Worm (Caenorhabditis elegans) whole organism, L3 larva: Measurements from ENCODE around the gene paqr-3.
"Not testable (repeated sequence)": the region's sequence is repeated elsewhere in the genome, so short reads cannot be mapped to it uniquely, and the experiment has no call there.

ENCODE experiments used
- R02D3.7 ChIP-seq: fragments of 150-350 bp; optimal IDR thresholded peaks from 2 replicates; lab custom pipeline; 2014; ENCODE audit warnings: missing biosample characterization, missing genetic modification characterization
- ZK546.5 ChIP-seq: sonication (generic microtip); optimal IDR thresholded peaks from 2 replicates; lab custom pipeline; 2017; ENCODE audit warnings: missing biosample characterization, missing genetic modification characterization
- ama-1 ChIP-seq: fragments of 150-350 bp; optimal IDR thresholded peaks from 2 replicates; lab custom pipeline; 2018
- ceh-28 ChIP-seq: fragments of 150-350 bp; optimal IDR thresholded peaks from 2 replicates; lab custom pipeline; 2014; ENCODE audit warnings: missing biosample characterization, missing genetic modification reagents, missing genetic modification characterization
- ceh-82 ChIP-seq: fragments of 150-350 bp; optimal IDR thresholded peaks from 2 replicates; lab custom pipeline; 2014; ENCODE audit warnings: missing biosample characterization, missing genetic modification characterization
- daf-12 ChIP-seq: fragments of 150-350 bp; optimal IDR thresholded peaks from 2 replicates; lab custom pipeline; 2014; ENCODE audit warnings: missing biosample characterization, missing genetic modification reagents, missing genetic modification characterization
- egl-27 ChIP-seq: sonication (generic microtip); optimal IDR thresholded peaks from 4 replicates; lab custom pipeline; 2017; ENCODE audit warnings: missing biosample characterization, missing genetic modification reagents, missing genetic modification characterization
- egl-5 ChIP-seq: fragments of 150-350 bp; optimal IDR thresholded peaks from 2 replicates; lab custom pipeline; 2017; ENCODE audit warnings: missing biosample characterization, missing genetic modification reagents, missing genetic modification characterization, inconsistent platforms
- elt-2 ChIP-seq: sonication (generic microtip); optimal IDR thresholded peaks from 2 replicates; lab custom pipeline; 2016; ENCODE audit warnings: missing genetic modification reagents, mild to moderate bottlenecking, missing genetic modification characterization, missing compliant biosample characterization
- eor-1 ChIP-seq, 2 experiments: fragments of 150-350 bp; optimal IDR thresholded peaks; 2 replicates each; lab custom pipeline; 2014 to 2018; ENCODE audit warnings: missing biosample characterization in 2 of 2, missing genetic modification characterization in 2 of 2
- fos-1 ChIP-seq: fragments of 150-350 bp; optimal IDR thresholded peaks from 2 replicates; lab custom pipeline; 2014; ENCODE audit warnings: missing biosample characterization, missing genetic modification characterization
- hmg-11 ChIP-seq: sonication (generic microtip); optimal IDR thresholded peaks from 2 replicates; lab custom pipeline; 2016; ENCODE audit warnings: missing genetic modification characterization, missing compliant biosample characterization
- jun-1 ChIP-seq: fragments of 150-350 bp; optimal IDR thresholded peaks from 2 replicates; lab custom pipeline; 2014; ENCODE audit warnings: missing biosample characterization, missing genetic modification reagents, missing genetic modification characterization
- lin-15B ChIP-seq: fragments of 150-350 bp; optimal IDR thresholded peaks from 2 replicates; lab custom pipeline; 2014; ENCODE audit warnings: missing biosample characterization, missing genetic modification characterization
- lsy-12 ChIP-seq: sonication (generic microtip); optimal IDR thresholded peaks from 2 replicates; lab custom pipeline; 2016; ENCODE audit warnings: mild to moderate bottlenecking, missing genetic modification characterization, missing compliant biosample characterization
- mdl-1 ChIP-seq: fragments of 150-350 bp; optimal IDR thresholded peaks from 2 replicates; lab custom pipeline; 2014; ENCODE audit warnings: missing biosample characterization, missing genetic modification characterization
- nhr-11 ChIP-seq: fragments of 150-350 bp; optimal IDR thresholded peaks from 2 replicates; lab custom pipeline; 2014; ENCODE audit warnings: missing biosample characterization, missing genetic modification characterization
- nhr-12 ChIP-seq: fragments of 150-350 bp; optimal IDR thresholded peaks from 2 replicates; lab custom pipeline; 2014; ENCODE audit warnings: missing biosample characterization, missing genetic modification characterization
- nhr-23 ChIP-seq: fragments of 150-350 bp; optimal IDR thresholded peaks from 2 replicates; lab custom pipeline; 2014; ENCODE audit warnings: missing biosample characterization, missing genetic modification reagents, missing genetic modification characterization
- nhr-237 ChIP-seq: fragments of 150-350 bp; optimal IDR thresholded peaks from 2 replicates; lab custom pipeline; 2014; ENCODE audit warnings: missing biosample characterization, missing genetic modification characterization
- nhr-25 ChIP-seq: sonication (generic microtip); optimal IDR thresholded peaks from 2 replicates; lab custom pipeline; 2017; ENCODE audit warnings: missing biosample characterization, missing genetic modification characterization
- nhr-43 ChIP-seq: sonication (generic microtip); optimal IDR thresholded peaks from 2 replicates; lab custom pipeline; 2016; ENCODE audit warnings: mild to moderate bottlenecking, missing genetic modification characterization, missing compliant biosample characterization; ENCODE audit not compliant: poor library complexity, severe bottlenecking
- nhr-76 ChIP-seq: fragments of 150-350 bp; sonication (generic microtip); optimal IDR thresholded peaks from 5 replicates; lab custom pipeline; 2014; ENCODE audit warnings: missing biosample characterization, missing genetic modification characterization
- nhr-77 ChIP-seq: fragments of 150-350 bp; optimal IDR thresholded peaks from 2 replicates; lab custom pipeline; 2014; ENCODE audit warnings: missing biosample characterization, missing genetic modification characterization
- pha-4 ChIP-seq: fragments of 150-350 bp; optimal IDR thresholded peaks from 2 replicates; lab custom pipeline; 2014; ENCODE audit warnings: missing biosample characterization, missing genetic modification reagents, missing genetic modification characterization
- pqm-1 ChIP-seq: fragments of 150-350 bp; optimal IDR thresholded peaks from 2 replicates; lab custom pipeline; 2017; ENCODE audit warnings: missing biosample characterization, missing genetic modification characterization, inconsistent platforms
- sea-2 ChIP-seq: fragments of 150-350 bp; sonication (generic microtip); optimal IDR thresholded peaks from 4 replicates; lab custom pipeline; 2014; ENCODE audit warnings: missing biosample characterization, missing genetic modification reagents, missing genetic modification characterization
- skn-1 ChIP-seq: fragments of 150-350 bp; optimal IDR thresholded peaks from 2 replicates; lab custom pipeline; 2014; ENCODE audit warnings: missing biosample characterization, missing genetic modification characterization
- snpc-4 ChIP-seq: fragments of 150-350 bp; optimal IDR thresholded peaks from 2 replicates; lab custom pipeline; 2014; ENCODE audit warnings: missing biosample characterization, missing genetic modification characterization
- tbx-2 ChIP-seq: sonication (generic microtip); optimal IDR thresholded peaks from 2 replicates; lab custom pipeline; 2016; ENCODE audit warnings: mild to moderate bottlenecking, missing genetic modification characterization, missing compliant biosample characterization
- unc-39 ChIP-seq: sonication (generic microtip); optimal IDR thresholded peaks from 4 replicates; lab custom pipeline; 2017; ENCODE audit warnings: missing biosample characterization, missing genetic modification characterization
- unc-62 ChIP-seq: fragments of 150-350 bp; sonication (generic microtip); optimal IDR thresholded peaks from 4 replicates; lab custom pipeline; 2014; ENCODE audit warnings: missing biosample characterization, missing genetic modification reagents, missing genetic modification characterization
- zag-1 ChIP-seq: fragments of 150-350 bp; optimal IDR thresholded peaks from 2 replicates; lab custom pipeline; 2014; ENCODE audit warnings: missing biosample characterization, missing genetic modification characterization
- ztf-11 ChIP-seq: fragments of 150-350 bp; optimal IDR thresholded peaks from 2 replicates; lab custom pipeline; 2014; ENCODE audit warnings: missing biosample characterization, missing genetic modification characterization

Gene paqr-3

ce11 chrIV:14383474-14383873, at the start of gene paqr-3:
TSS of gene paqr-3 (minus strand) at chrIV:14383683.
- no peak for TF ChIP-seq nhr-77 (tag; lab: Kevin White, UChicago)
- TF ChIP-seq nhr-12 (tag; lab: Kevin White, UChicago): no peak
- no peak for TF ChIP-seq ZK546.5 (tag; lab: Kevin White, UChicago)
- no peak for TF ChIP-seq elt-2 (tag; lab: Kevin White, UChicago)
- TF ChIP-seq ztf-11 (tag; lab: Kevin White, UChicago): no peak
- TF ChIP-seq daf-12 (tag; lab: Kevin White, UChicago): no peak
- TF ChIP-seq nhr-76 (tag; lab: Kevin White, UChicago): no peak
- TF ChIP-seq zag-1 (tag; lab: Kevin White, UChicago): no peak
- no peak for TF ChIP-seq nhr-11 (tag; lab: Kevin White, UChicago)
- TF ChIP-seq, all 47 proteins: peak for 0

- TF ChIP-seq hmg-11 (tag; lab: Kevin White, UChicago) (no peak), elt-2 (tag; lab: Kevin White, UChicago) (peak; percentile 88), jun-1 (tag; lab: Kevin White, UChicago) (no peak), fos-1 (no peak), pha-4 (tag; lab: Kevin White, UChicago) (peak; percentile 65), egl-5 (tag; lab: Kevin White, UChicago) (no peak), pqm-1 (peak; percentile 87), ceh-82 (tag; lab: Kevin White, UChicago) (no peak), lsy-12 (tag; lab: Kevin White, UChicago) (no peak), ZK546.5 (tag; lab: Kevin White, UChicago) (no peak), nhr-43 (no peak), tbx-2 (tag; lab: Kevin White, UChicago) (no peak), nhr-12 (tag; lab: Kevin White, UChicago) (no peak), zag-1 (tag; lab: Kevin White, UChicago) (no peak)
- TF ChIP-seq, all 47 proteins: peak for 3
These were observed 47.4 kb upstream of the paqr-3 start, which contains the start of gene F55B11.4 for ce11 chrIV:14430853-14431252. TSS of gene F55B11.4 (minus strand) at chrIV:14430920.

ce11 chrIV:14427395-14427794, 43.9 kb upstream of the paqr-3 start, which contains the start of gene F55B11.5:
TSS of gene F55B11.5 (plus strand) at chrIV:14427695.
- not testable (repeated sequence) for TF ChIP-seq hmg-11, snpc-4, nhr-12 (tag; lab: Kevin White, UChicago)

DNA sequence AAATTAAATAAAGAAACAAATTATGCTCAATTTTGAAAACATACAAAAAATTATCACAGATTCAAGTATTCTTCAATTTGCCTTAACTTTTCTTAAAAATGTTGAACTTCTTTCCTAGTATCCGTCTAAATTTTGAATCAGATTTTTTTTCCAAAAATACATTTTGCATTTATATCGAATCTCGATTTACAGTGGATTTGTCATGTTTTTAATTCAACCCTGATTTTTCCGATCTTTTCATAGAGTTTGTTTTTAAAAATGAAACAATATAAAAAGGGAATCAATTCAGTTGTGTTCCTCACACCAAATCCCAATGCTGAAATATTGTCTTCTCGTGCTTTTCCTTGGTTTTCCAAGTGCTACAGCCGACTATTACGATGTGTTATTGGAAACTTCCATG, 40.9 kb upstream of the paqr-3 start, which contains the start of gene F55B11.3:
TSS of gene F55B11.3 (plus strand) at position 301 of the 400 bp plus-strand sequence.
- TF ChIP-seq skn-1 (tag; lab: Kevin White, UChicago) (no peak), ceh-28 (tag; lab: Kevin White, UChicago) (no peak), nhr-76 (tag; lab: Kevin White, UChicago) (no peak), hmg-11 (tag; lab: Kevin White, UChicago) (no peak), lin-15B (no peak), unc-39 (tag; lab: Kevin White, UChicago) (no peak), ztf-11 (tag; lab: Kevin White, UChicago) (no peak), R02D3.7 (no peak), nhr-25 (no peak)
- TF ChIP-seq, all 47 proteins: peak for 0

DNA sequence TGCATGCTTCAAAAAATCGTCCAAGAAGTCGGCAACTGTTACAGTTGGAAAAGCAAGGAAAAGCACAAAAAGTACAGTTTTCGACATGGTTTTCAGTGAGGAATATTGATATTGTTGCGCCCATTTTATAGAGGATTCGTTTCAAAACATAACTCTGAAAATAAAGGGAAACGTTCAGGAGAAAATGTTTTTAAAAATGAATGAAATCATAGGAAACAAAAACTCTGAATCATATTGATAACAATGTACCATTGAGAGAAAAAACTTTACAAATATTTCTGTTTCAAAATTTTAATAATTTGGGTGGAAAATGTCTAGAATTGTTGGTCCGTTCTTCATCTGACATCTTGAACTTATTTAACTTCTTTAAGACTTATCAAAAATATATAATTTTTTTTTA, 39.7 kb upstream of the paqr-3 start, which contains the start of gene F55B11.2:
TSS of gene F55B11.2 (minus strand) at position 101 of the 400 bp plus-strand sequence.
- no peak for TF ChIP-seq fos-1
- no peak for TF ChIP-seq nhr-237 (tag; lab: Kevin White, UChicago)
- TF ChIP-seq sea-2: no peak
- TF ChIP-seq mdl-1 (tag; lab: Kevin White, UChicago): no peak
- no peak for TF ChIP-seq egl-5 (tag; lab: Kevin White, UChicago)
- TF ChIP-seq pha-4 (tag; lab: Kevin White, UChicago): no peak
- TF ChIP-seq, all 47 proteins: peak for 0

DNA sequence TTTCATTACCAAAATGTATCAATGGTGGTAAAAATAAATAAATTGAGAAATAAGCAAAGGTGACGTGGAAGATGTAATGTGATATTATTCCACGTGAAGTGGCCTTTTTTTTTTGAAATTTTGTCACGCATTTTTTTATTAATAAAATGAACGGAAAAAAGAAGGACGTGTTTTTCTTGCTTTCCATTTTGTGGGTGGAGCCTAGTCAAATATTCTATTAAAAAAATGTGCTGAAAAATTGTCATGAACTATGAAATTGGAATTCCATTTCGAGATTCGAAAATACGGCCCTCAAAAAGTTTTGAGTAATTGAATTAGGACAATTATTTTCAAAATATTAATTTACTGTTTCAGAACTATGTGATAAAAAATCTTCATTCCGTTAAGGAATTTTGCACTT, 38.5 kb upstream of the paqr-3 start, which contains the start of gene F55B11.7:
TSS of gene F55B11.7 (minus strand) at position 101 of the 400 bp plus-strand sequence.
- TF ChIP-seq egl-5 (tag; lab: Kevin White, UChicago): no peak
- TF ChIP-seq unc-62: no peak
- TF ChIP-seq nhr-23 (tag; lab: Kevin White, UChicago): no peak
- TF ChIP-seq egl-27 (tag; lab: Kevin White, UChicago): no peak
- TF ChIP-seq ama-1: no peak
- no peak for TF ChIP-seq tbx-2 (tag; lab: Kevin White, UChicago)
- TF ChIP-seq eor-1 (tag; optimal IDR thresholded peaks at IDR 0.05; lab: Kevin White, UChicago): no peak
- no peak for TF ChIP-seq nhr-43
- TF ChIP-seq, all 47 proteins: peak for 0
